Worm (Caenorhabditis elegans): ENCODE results near the gene R01E6.2.

- TF ChIP-seq pha-2 (tag; optimal IDR thresholded peaks at IDR 0.05) (no peak), dmd-4 (tag; optimal IDR thresholded peaks at IDR 0.05; ENCODE audit: borderline replicate concordance) (no peak), ama-1 (optimal IDR thresholded peaks at IDR 0.05) (no peak), madf-2 (tag; optimal IDR thresholded peaks at IDR 0.05) (no peak), nfya-1 (tag; optimal IDR thresholded peaks at IDR 0.05) (peak; percentile 66), nhr-11 (tag; optimal IDR thresholded peaks at IDR 0.05) (no peak), fkh-10 (GFP tag; optimal IDR thresholded peaks at IDR 0.05) (no peak), pag-3 (tag; optimal IDR thresholded peaks at IDR 0.05; ENCODE audit: borderline replicate concordance) (no peak), rnt-1 (tag; optimal IDR thresholded peaks at IDR 0.05) (no peak), unc-55 (GFP tag; optimal IDR thresholded peaks at IDR 0.05) (peak; percentile 45), pat-9 (tag; optimal IDR thresholded peaks at IDR 0.05) (no peak), zip-5 (tag; optimal IDR thresholded peaks at IDR 0.05) (no peak)
Measured at ce11 chrX:13526219-13527218, 39.8 kb downstream of the R01E6.2 start.
